Worm (Caenorhabditis elegans): ENCODE results near the gene R09A8.2.

DNA sequence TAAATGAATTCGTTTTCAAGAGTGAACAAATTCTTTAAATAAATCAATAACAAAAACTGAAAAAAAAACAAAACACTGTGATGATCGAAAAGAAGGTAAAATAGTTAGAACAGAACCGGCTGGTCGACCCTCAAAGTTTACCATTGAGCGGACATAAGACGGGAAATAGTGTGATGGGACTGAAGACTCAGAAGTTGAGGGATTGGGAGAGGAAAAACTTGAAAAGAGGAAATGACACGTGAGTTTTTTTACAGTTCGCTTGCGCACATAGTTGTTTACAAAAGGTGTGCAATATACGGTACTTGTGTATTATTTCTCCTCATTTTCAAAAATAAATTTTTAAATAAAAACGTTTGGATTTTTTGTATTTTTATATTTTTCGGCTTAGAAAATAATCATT, 23.7 kb downstream of the R09A8.2 start:
- TF ChIP-seq lin-11 (tag; optimal IDR thresholded peaks at IDR 0.05) (no peak), nhr-11 (tag; optimal IDR thresholded peaks at IDR 0.05) (no peak)

Data from whole organism, L2 larva.